Worm (Caenorhabditis elegans): ENCODE results near the gene F07H5.7.

DNA sequence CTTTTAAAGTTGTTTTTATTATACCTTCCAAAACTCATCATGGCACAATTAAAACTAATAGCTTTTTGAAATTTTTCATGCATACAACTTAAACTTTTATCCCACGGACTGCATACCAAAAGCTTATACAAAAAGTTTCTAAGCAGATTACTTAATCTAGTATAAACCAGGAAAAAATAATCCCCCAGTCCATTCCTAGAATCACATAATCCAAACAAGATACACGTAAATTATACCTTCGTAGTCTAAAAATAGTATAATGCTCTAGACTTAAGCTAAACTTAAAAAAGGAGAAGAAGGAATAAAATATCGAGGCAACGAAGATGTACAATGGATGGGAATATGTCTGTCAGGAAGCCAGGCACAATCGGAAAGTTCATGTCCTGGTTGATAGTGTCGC is 1.3 kb upstream of the F07H5.7 start:
- TF ChIP-seq W03F9.2 (tag; optimal IDR thresholded peaks at IDR 0.05) (no peak), him-1 (tag; optimal IDR thresholded peaks at IDR 0.05) (no peak), dao-5 (tag; optimal IDR thresholded peaks at IDR 0.05) (no peak)

Measured in whole organism, L4/young adult.